Fruit fly (Drosophila melanogaster) whole organism, embryonic: Measurements from ENCODE around the gene CG10208.

ENCODE experiments used
- ATbp ChIP-seq: fragments of 200-800 bp; sonication (Bioruptor generic); optimal IDR thresholded peaks from 2 replicates; lab custom pipeline; 2017; ENCODE audit warnings: missing biosample characterization, mild to moderate bottlenecking, missing genetic modification characterization, missing genetic modification reagents
- Blimp-1 ChIP-seq: fragments of 200-800 bp; sonication (Bioruptor generic); optimal IDR thresholded peaks from 3 replicates; lab custom pipeline; 2018; ENCODE audit warnings: missing biosample characterization, missing genetic modification characterization, mild to moderate bottlenecking, moderate library complexity, missing genetic modification reagents
- CG10209 ChIP-seq: fragments of 200-800 bp; sonication (Bioruptor generic); optimal IDR thresholded peaks from 3 replicates; lab custom pipeline; 2017; ENCODE audit warnings: missing biosample characterization, mild to moderate bottlenecking, missing genetic modification characterization, missing genetic modification reagents
- CG12769 ChIP-seq: fragments of 200-800 bp; sonication (Bioruptor generic); optimal IDR thresholded peaks from 2 replicates; lab custom pipeline; 2019; ENCODE audit warnings: missing biosample characterization, mild to moderate bottlenecking, missing genetic modification characterization, moderate library complexity
- CG14441 ChIP-seq: fragments of 200-800 bp; sonication (Bioruptor generic); IDR thresholded peaks from 2 replicates; pipeline ENCODE4 v1.3.6; 2022; ENCODE audit warnings: missing biosample characterization, missing genetic modification characterization
- CG15479 ChIP-seq: fragments of 200-800 bp; sonication (Bioruptor generic); optimal IDR thresholded peaks from 3 replicates; lab custom pipeline; 2019; ENCODE audit warnings: missing biosample characterization, mild to moderate bottlenecking, missing genetic modification characterization, moderate library complexity
- CG15514 ChIP-seq: fragments of 200-800 bp; sonication (Bioruptor generic); optimal IDR thresholded peaks from 3 replicates; lab custom pipeline; 2017; ENCODE audit warnings: missing biosample characterization, missing genetic modification characterization, mild to moderate bottlenecking, moderate library complexity, missing genetic modification reagents
- CG15696 ChIP-seq: fragments of 200-800 bp; sonication (Bioruptor generic); optimal IDR thresholded peaks from 2 replicates; lab custom pipeline; 2019; ENCODE audit warnings: missing biosample characterization, mild to moderate bottlenecking, missing genetic modification characterization, moderate library complexity
- CG1603 ChIP-seq: fragments of 200-800 bp; sonication (Bioruptor generic); optimal IDR thresholded peaks from 2 replicates; lab custom pipeline; 2019; ENCODE audit warnings: missing biosample characterization, mild to moderate bottlenecking, missing genetic modification characterization, moderate library complexity
- CG31365 ChIP-seq: fragments of 200-800 bp; sonication (Bioruptor generic); optimal IDR thresholded peaks from 2 replicates; lab custom pipeline; 2018; ENCODE audit warnings: missing biosample characterization, mild to moderate bottlenecking, missing genetic modification characterization
- CG3407 ChIP-seq: fragments of 200-800 bp; sonication (Bioruptor generic); optimal IDR thresholded peaks from 2 replicates; lab custom pipeline; 2018; ENCODE audit warnings: missing biosample characterization, mild to moderate bottlenecking, missing genetic modification characterization
- CG8359 ChIP-seq: fragments of 200-800 bp; sonication (Bioruptor generic); optimal IDR thresholded peaks from 2 replicates; lab custom pipeline; 2017; ENCODE audit warnings: missing biosample characterization, mild to moderate bottlenecking, missing genetic modification characterization, borderline replicate concordance
- CG8478 ChIP-seq: fragments of >200 bp; optimal IDR thresholded peaks from 2 replicates; lab custom pipeline; 2018
- CrebB ChIP-seq: fragments of 200-800 bp; sonication (Bioruptor generic); optimal IDR thresholded peaks from 3 replicates; lab custom pipeline; 2018; ENCODE audit warnings: missing biosample characterization, mild to moderate bottlenecking, missing genetic modification characterization
- ERR ChIP-seq: fragments of 200-800 bp; sonication (Bioruptor generic); optimal IDR thresholded peaks from 2 replicates; lab custom pipeline; 2016; ENCODE audit warnings: missing biosample characterization, missing genetic modification characterization
- H2.0 ChIP-seq: fragments of 200-800 bp; sonication (Bioruptor generic); IDR thresholded peaks from 2 replicates; pipeline ENCODE4 v1.3.6; 2022; ENCODE audit warnings: missing biosample characterization, missing genetic modification characterization
- HHEX ChIP-seq: fragments of 200-800 bp; sonication (Bioruptor generic); optimal IDR thresholded peaks from 3 replicates; lab custom pipeline; 2017; ENCODE audit warnings: missing biosample characterization, mild to moderate bottlenecking, missing genetic modification characterization, missing genetic modification reagents
- MTF-1 ChIP-seq: fragments of 200-800 bp; sonication (Bioruptor generic); optimal IDR thresholded peaks from 2 replicates; lab custom pipeline; 2018; ENCODE audit warnings: missing biosample characterization, mild to moderate bottlenecking, missing genetic modification characterization, borderline replicate concordance
- Med ChIP-seq: fragments of 200-800 bp; sonication (Bioruptor generic); peaks from one replicate; lab custom pipeline; 2016; ENCODE audit warnings: missing biosample characterization, missing genetic modification characterization, mild to moderate bottlenecking, inconsistent platforms, moderate library complexity
- Optix ChIP-seq: fragments of 200-800 bp; sonication (Bioruptor generic); IDR thresholded peaks from 3 replicates; pipeline ENCODE4 v1.3.6; 2022; ENCODE audit warnings: missing biosample characterization, missing genetic modification characterization
- Vsx1 ChIP-seq: fragments of 200-800 bp; sonication (Bioruptor generic); optimal IDR thresholded peaks from 2 replicates; lab custom pipeline; 2017; ENCODE audit warnings: missing biosample characterization, mild to moderate bottlenecking, missing genetic modification characterization, missing genetic modification reagents
- ac ChIP-seq: fragments of 200-800 bp; sonication (Bioruptor generic); optimal IDR thresholded peaks from 3 replicates; lab custom pipeline; 2017; ENCODE audit warnings: missing biosample characterization, mild to moderate bottlenecking, missing genetic modification characterization
- al ChIP-seq: fragments of 200-800 bp; sonication (Bioruptor generic); IDR thresholded peaks from 2 replicates; pipeline ENCODE4 v1.3.6; 2022; ENCODE audit warnings: missing biosample characterization, missing genetic modification characterization
- crp ChIP-seq, 2 experiments: fragments of 200-800 bp; sonication (Bioruptor generic); optimal IDR thresholded peaks; 2 replicates in 1 of 2; 3 replicates in 1 of 2; lab custom pipeline; 2017; ENCODE audit warnings: missing biosample characterization in 2 of 2, missing genetic modification characterization in 2 of 2, mild to moderate bottlenecking in 1 of 2, moderate library complexity in 1 of 2
- fru ChIP-seq: fragments of >200 bp; optimal IDR thresholded peaks from 2 replicates; lab custom pipeline; 2017
- grn ChIP-seq: fragments of 200-800 bp; sonication (Bioruptor generic); optimal IDR thresholded peaks from 3 replicates; lab custom pipeline; 2017; ENCODE audit warnings: missing biosample characterization, missing genetic modification characterization
- h ChIP-seq: fragments of >200 bp; optimal IDR thresholded peaks from 2 replicates; lab custom pipeline; 2017
- kah ChIP-seq: fragments of 200-800 bp; sonication (Bioruptor generic); optimal IDR thresholded peaks from 2 replicates; lab custom pipeline; 2018; ENCODE audit warnings: missing biosample characterization, mild to moderate bottlenecking, missing genetic modification characterization
- nom ChIP-seq: fragments of 200-800 bp; sonication (Bioruptor generic); optimal IDR thresholded peaks from 2 replicates; lab custom pipeline; 2017; ENCODE audit warnings: missing biosample characterization, missing genetic modification characterization, mild to moderate bottlenecking, moderate library complexity, missing genetic modification reagents
- oc ChIP-seq: fragments of 200-800 bp; sonication (Bioruptor generic); optimal IDR thresholded peaks from 2 replicates; lab custom pipeline; 2018; ENCODE audit warnings: missing biosample characterization, mild to moderate bottlenecking, missing genetic modification characterization, moderate library complexity
- pfk ChIP-seq: fragments of 200-800 bp; sonication (Bioruptor generic); optimal IDR thresholded peaks from 2 replicates; lab custom pipeline; 2018; ENCODE audit warnings: missing biosample characterization, mild to moderate bottlenecking, missing genetic modification characterization, moderate library complexity
- prd ChIP-seq, 3 experiments: fragments of >200 bp in 2 of 3; fragments of 200-800 bp in 1 of 3; sonication (Bioruptor generic) in 1 of 3; optimal IDR thresholded peaks in 2 of 3; IDR thresholded peaks in 1 of 3; 2 replicates in 2 of 3; 3 replicates in 1 of 3; pipeline versions ENCODE4 v1.3.6 to Lab custom; 2017 to 2022; ENCODE audit warnings: missing biosample characterization in 1 of 3, missing genetic modification characterization in 1 of 3
- ro ChIP-seq: fragments of 200-800 bp; sonication (Bioruptor generic); IDR thresholded peaks from 2 replicates; pipeline ENCODE4 v1.3.6; 2022; ENCODE audit warnings: missing biosample characterization, missing genetic modification characterization
- run ChIP-seq: fragments of 200-800 bp; sonication (Bioruptor generic); optimal IDR thresholded peaks from 3 replicates; lab custom pipeline; 2018; ENCODE audit warnings: missing biosample characterization, mild to moderate bottlenecking, missing genetic modification characterization
- sens ChIP-seq: fragments of 200-800 bp; sonication (Bioruptor generic); peaks from one replicate; lab custom pipeline; 2016; ENCODE audit warnings: missing biosample characterization, missing genetic modification characterization
- sens-2 ChIP-seq: fragments of 200-800 bp; sonication (Bioruptor generic); IDR thresholded peaks from 2 replicates; pipeline ENCODE4 v1.3.6; 2022; ENCODE audit warnings: missing biosample characterization, missing genetic modification characterization
- tll ChIP-seq, 2 experiments: fragments of 200-800 bp in 1 of 2; fragments of >200 bp in 1 of 2; sonication (Bioruptor generic) in 1 of 2; optimal IDR thresholded peaks; 2 replicates each; lab custom pipeline; 2017 to 2019; ENCODE audit warnings: missing biosample characterization in 2 of 2, missing genetic modification characterization in 2 of 2, mild to moderate bottlenecking in 1 of 2, moderate library complexity in 1 of 2
- vvl ChIP-seq: fragments of 200-800 bp; sonication (Bioruptor generic); IDR thresholded peaks from 2 replicates; pipeline ENCODE4 v1.3.6; 2022; ENCODE audit warnings: missing biosample characterization, missing genetic modification characterization

The CG10208 gene

dm6 chr3R:23740968-23741367 is 33.0 kb downstream of the CG10208 start:
- no peak for TF ChIP-seq CG15514 (GFP tag; lab: Kevin White, UChicago)
- TF ChIP-seq run, result peak; percentile 12
- no peak for TF ChIP-seq HHEX (GFP tag; lab: Kevin White, UChicago)
- no peak for TF ChIP-seq fru
- TF ChIP-seq oc (tag; lab: Kevin White, UChicago), result peak; percentile 4
- TF ChIP-seq ERR (GFP tag; lab: Kevin White, UChicago), result no peak
- TF ChIP-seq CG12769, result peak; percentile 13
- peak; percentile 91 for TF ChIP-seq Blimp-1
- peak; percentile 33 for TF ChIP-seq grn
- peak; percentile 50; the same call in 1 of the 2 replicates for TF ChIP-seq vvl (GFP tag; lab: Robert Waterston, UW)

dm6 chr3R:23737676-23738574 is 36.0 kb downstream of the CG10208 start:
- no peak for TF ChIP-seq prd (optimal IDR thresholded peaks at IDR 0.05; lab: Kevin White, UChicago)
- TF ChIP-seq prd (GFP tag; IDR thresholded peaks at IDR 0.05; lab: Robert Waterston, UW), result 0 out of 3 replicates have a peak, but pooled peaks have one; percentile 14
- TF ChIP-seq sens (GFP tag; lab: Kevin White, UChicago), result peak; percentile 77
- TF ChIP-seq CG10209 (GFP tag; lab: Kevin White, UChicago), result peak; percentile 10
- no peak for TF ChIP-seq H2.0 (GFP tag; lab: Robert Waterston, UW)
- TF ChIP-seq nom (GFP tag; lab: Kevin White, UChicago), result peak; percentile 5
- TF ChIP-seq MTF-1 (GFP tag; lab: Kevin White, UChicago), result peak; percentile 6
- peak; percentile 9 for TF ChIP-seq ATbp (GFP tag; lab: Kevin White, UChicago)
- peak; percentile 57 for TF ChIP-seq Med (GFP tag; lab: Kevin White, UChicago)
- peak in 1 of 2 experiments; percentile 74 for TF ChIP-seq tll (GFP tag; optimal IDR thresholded peaks at IDR 0.05; lab: Kevin White, UChicago)
- TF ChIP-seq CG3407 (GFP tag; lab: Kevin White, UChicago), result peak; percentile 18
- peak; percentile 10 for TF ChIP-seq CG31365 (tag; lab: Kevin White, UChicago)
- TF ChIP-seq crp (GFP tag; optimal IDR thresholded peaks at IDR 0.05; lab: Kevin White, UChicago), result no peak
- peak; percentile 45 for TF ChIP-seq CG15696 (tag; lab: Kevin White, UChicago)
- no peak for TF ChIP-seq kah (GFP tag; lab: Kevin White, UChicago)
- TF ChIP-seq Optix, result 0 out of 3 replicates have a peak, but pooled peaks have one; percentile 29
- TF ChIP-seq CG15479 (GFP tag; lab: Kevin White, UChicago), result peak; percentile 4
- no peak for TF ChIP-seq ro
- TF ChIP-seq h (lab: Kevin White, UChicago), result no peak
- TF ChIP-seq CG1603 (tag; lab: Kevin White, UChicago), result peak; percentile 3
- TF ChIP-seq Vsx1 (GFP tag; lab: Kevin White, UChicago), result no peak
- no peak for TF ChIP-seq sens-2 (GFP tag; lab: Robert Waterston, UW)
- TF ChIP-seq CrebB, result no peak
- no peak for TF ChIP-seq pfk (GFP tag; lab: Kevin White, UChicago)
- no peak for TF ChIP-seq al (GFP tag; lab: Robert Waterston, UW)
- TF ChIP-seq CG14441 (GFP tag; lab: Robert Waterston, UW), result no peak
- peak; percentile 54 for TF ChIP-seq CG8359 (GFP tag; lab: Kevin White, UChicago)
- TF ChIP-seq CG8478 (lab: Kevin White, UChicago), result no peak
- peak; percentile 17 for TF ChIP-seq ac (GFP tag; lab: Kevin White, UChicago)
